Worm (Caenorhabditis elegans) whole organism, L2 larva: ENCODE data around the gene K09H11.9.

Experiments
- lin-13 ChIP-seq: fragments of 150-350 bp; optimal IDR thresholded peaks from 2 replicates; lab custom pipeline; 2014; ENCODE audit warnings: missing biosample characterization, missing genetic modification reagents, missing genetic modification characterization
- mab-5 ChIP-seq: fragments of 150-350 bp; optimal IDR thresholded peaks from 2 replicates; lab custom pipeline; 2014; ENCODE audit warnings: missing biosample characterization, missing genetic modification characterization
- mdl-1 ChIP-seq, 2 experiments: fragments of 150-350 bp in 1 of 2; sonication (generic microtip) in 1 of 2; optimal IDR thresholded peaks; 2 replicates each; lab custom pipeline; 2017; ENCODE audit warnings: missing biosample characterization in 2 of 2, missing genetic modification characterization in 2 of 2
- nhr-25 ChIP-seq: fragments of 150-350 bp; sonication (generic microtip); optimal IDR thresholded peaks from 3 replicates; lab custom pipeline; 2014; ENCODE audit warnings: missing biosample characterization, missing genetic modification characterization

DNA sequence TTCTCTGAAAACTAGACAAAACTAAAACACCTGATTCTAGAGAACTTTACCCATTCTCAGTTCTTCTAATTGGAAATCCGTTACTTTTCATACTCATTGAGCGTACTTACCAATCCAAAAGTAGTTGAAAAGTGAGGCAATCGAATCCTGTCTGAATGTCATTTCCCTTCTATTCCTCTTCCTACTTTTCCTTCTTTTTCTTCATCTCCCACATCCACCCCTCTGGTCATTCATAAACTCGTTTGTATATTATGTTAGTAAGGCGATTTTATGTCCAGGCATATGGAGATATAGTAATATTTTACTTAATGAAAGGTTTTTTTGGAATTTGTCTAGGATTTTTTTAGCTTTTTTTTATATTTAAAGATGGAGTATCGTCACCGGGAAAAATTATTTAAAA lies 8.1 kb downstream of the K09H11.9 start:
- no peak for TF ChIP-seq mab-5 (tag; lab: Kevin White, UChicago)
- TF ChIP-seq mdl-1 (tag; optimal IDR thresholded peaks at IDR 0.05; lab: Kevin White, UChicago) = no peak
- no peak for TF ChIP-seq nhr-25 (tag; lab: Kevin White, UChicago)
- no peak for TF ChIP-seq lin-13 (GFP tag; lab: Kevin White, UChicago)
